Fruit fly (Drosophila melanogaster) whole organism: Measurements from ENCODE around the gene CG33080.

Experiments
- pan ChIP-seq: fragments of >200 bp; optimal IDR thresholded peaks from 2 replicates; lab custom pipeline; 2017
- psq ChIP-seq: fragments of >200 bp; optimal IDR thresholded peaks from 2 replicates; lab custom pipeline; 2017
- usp ChIP-seq: fragments of >200 bp; optimal IDR thresholded peaks from 2 replicates; lab custom pipeline; 2017; ENCODE audit warnings: missing biosample characterization, missing genetic modification characterization, mixed read lengths

dm6 chrX:5689417-5690215, 28.0 kb downstream of the CG33080 start, which contains the start of the genes PGAP1 and cv:
- TF ChIP-seq pan (lab: Kevin White, UChicago) (no peak), psq (lab: Kevin White, UChicago) (no peak), usp (no peak)
